In the genomic region with DNA sequence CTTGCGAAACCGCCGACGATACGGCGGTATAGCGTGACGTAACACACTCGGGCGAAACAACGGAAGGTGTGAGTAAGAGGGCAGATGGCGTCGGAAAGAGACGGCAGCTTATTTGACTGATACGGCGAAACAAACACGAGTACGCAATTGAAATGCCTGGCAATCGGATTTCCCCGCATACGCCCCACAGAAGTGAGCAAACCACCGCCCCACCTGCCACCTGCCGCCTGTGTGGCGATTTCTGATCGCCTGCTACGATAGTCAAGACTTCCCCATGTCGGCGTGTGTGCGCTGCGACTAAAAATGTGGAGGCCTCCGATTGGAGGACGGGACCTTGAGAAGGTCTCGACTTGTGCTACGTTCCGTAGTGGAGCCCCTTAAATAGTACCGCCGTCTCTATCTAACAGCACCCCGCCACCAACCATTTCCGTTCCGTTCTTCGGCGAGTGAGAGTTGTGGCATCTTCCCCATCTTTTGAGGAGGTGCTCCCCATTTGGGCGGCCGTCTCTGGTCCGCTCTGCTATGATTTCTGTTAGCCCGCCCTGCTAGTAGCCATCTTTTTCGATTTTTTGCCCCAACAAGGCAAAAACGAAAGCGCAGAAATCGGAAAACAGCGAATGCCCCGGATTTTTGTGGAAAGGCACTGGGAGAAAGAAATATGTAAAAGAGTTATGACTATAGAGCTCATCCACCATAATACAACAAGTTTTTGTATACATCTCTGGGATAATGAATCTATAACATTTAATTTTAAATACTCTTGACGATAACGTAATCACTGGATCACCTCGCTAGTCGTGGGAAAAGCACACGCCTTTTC, we compare ENCODE assay signal across 2 fruit fly cellular contexts.
TF ChIP-seq lines count a peak whose summit lies in the region.

No protein-coding gene starts in this region.

TF ChIP-seq in whole organism, embryonic, 481 proteins besides CTCF, POLR2A, EP300 and RAD21 (continued from another document and continues in another):
- no peak for TF ChIP-seq Kr (GFP tag; optimal IDR thresholded peaks at IDR 0.05; lab: Kevin White, UChicago)
- TF ChIP-seq bcd (GFP tag; optimal IDR thresholded peaks at IDR 0.05; lab: Kevin White, UChicago): peak; percentile 86
- peak; percentile 90 for TF ChIP-seq CG1792 (GFP tag; optimal IDR thresholded peaks at IDR 0.05; lab: Kevin White, UChicago)
- TF ChIP-seq CG10979 (tag; optimal IDR thresholded peaks at IDR 0.05; lab: Kevin White, UChicago): peak; percentile 90
- peak; percentile 36 for TF ChIP-seq exex (tag; optimal IDR thresholded peaks at IDR 0.05; lab: Kevin White, UChicago)
- TF ChIP-seq zfh1 (GFP tag; IDR thresholded peaks at IDR 0.05; lab: Robert Waterston, UW): no peak
- TF ChIP-seq CG12236 (GFP tag; optimal IDR thresholded peaks at IDR 0.05; lab: Kevin White, UChicago): peak; percentile 73
- TF ChIP-seq ftz-f1 (GFP tag; optimal IDR thresholded peaks at IDR 0.05; lab: Kevin White, UChicago): peak; percentile 100
- TF ChIP-seq Fer1 (GFP tag; optimal IDR thresholded peaks at IDR 0.05; lab: Kevin White, UChicago): peak; percentile 82
- TF ChIP-seq sob (GFP tag; IDR thresholded peaks at IDR 0.05; lab: Robert Waterston, UW): no peak
- no peak for TF ChIP-seq gsb (GFP tag; IDR thresholded peaks at IDR 0.05; lab: Robert Waterston, UW)
- no peak for TF ChIP-seq CG7963 (GFP tag; IDR thresholded peaks at IDR 0.05; lab: Robert Waterston, UW; ENCODE audit: partially characterized antibody)
- peak; percentile 84 for TF ChIP-seq CG17829 (tag; optimal IDR thresholded peaks at IDR 0.05; lab: Kevin White, UChicago)
- TF ChIP-seq CG7987 (GFP tag; optimal IDR thresholded peaks at IDR 0.05; lab: Kevin White, UChicago): peak; percentile 31
- TF ChIP-seq CG9727 (GFP tag; optimal IDR thresholded peaks at IDR 0.05; lab: Kevin White, UChicago): peak; percentile 85
- TF ChIP-seq CG4707 (GFP tag; optimal IDR thresholded peaks at IDR 0.05; lab: Kevin White, UChicago): peak; percentile 70
- TF ChIP-seq CG8924 (tag; optimal IDR thresholded peaks at IDR 0.05; lab: Kevin White, UChicago): peak; percentile 87
- peak; percentile 28 for TF ChIP-seq B-H2 (GFP tag; optimal IDR thresholded peaks at IDR 0.05; lab: Kevin White, UChicago)
- TF ChIP-seq psq (GFP tag; optimal IDR thresholded peaks at IDR 0.05; lab: Kevin White, UChicago): peak; percentile 66
- TF ChIP-seq Atf3 (GFP tag; optimal IDR thresholded peaks at IDR 0.05; lab: Kevin White, UChicago): peak; percentile 87
- peak; percentile 31 for TF ChIP-seq Jarid2 (GFP tag; optimal IDR thresholded peaks at IDR 0.05; lab: Kevin White, UChicago)
- peak; percentile 71 for TF ChIP-seq CG34376 (GFP tag; optimal IDR thresholded peaks at IDR 0.05; lab: Kevin White, UChicago)
- no peak for TF ChIP-seq CG4730 (GFP tag; IDR thresholded peaks at IDR 0.05; lab: Robert Waterston, UW)
- TF ChIP-seq Dbx (GFP tag; IDR thresholded peaks at IDR 0.05; lab: Robert Waterston, UW): no peak
- no peak for TF ChIP-seq hkb (optimal IDR thresholded peaks at IDR 0.05; lab: Kevin White, UChicago)
- no peak for TF ChIP-seq hkb (GFP tag; IDR thresholded peaks at IDR 0.05; lab: Robert Waterston, UW)
- TF ChIP-seq chn (GFP tag; optimal IDR thresholded peaks at IDR 0.05; lab: Kevin White, UChicago): peak; percentile 82
- TF ChIP-seq nerfin-2 (GFP tag; IDR thresholded peaks at IDR 0.05; lab: Robert Waterston, UW; ENCODE audit: partially characterized antibody): no peak
- TF ChIP-seq wor (GFP tag; IDR thresholded peaks at IDR 0.05; lab: Robert Waterston, UW): no peak
- no peak for TF ChIP-seq ssp (GFP tag; IDR thresholded peaks at IDR 0.05; lab: Robert Waterston, UW)
- peak; percentile 80 for TF ChIP-seq CHES-1-like (GFP tag; optimal IDR thresholded peaks at IDR 0.05; lab: Kevin White, UChicago)
- peak; percentile 55 for TF ChIP-seq Hmx (GFP tag; optimal IDR thresholded peaks at IDR 0.05; lab: Kevin White, UChicago)
- TF ChIP-seq kni (GFP tag; optimal IDR thresholded peaks at IDR 0.05; lab: Kevin White, UChicago): peak; percentile 84
- TF ChIP-seq HLH4C (GFP tag; IDR thresholded peaks at IDR 0.05; lab: Robert Waterston, UW; ENCODE audit: partially characterized antibody): no peak
- TF ChIP-seq CG3407 (GFP tag; optimal IDR thresholded peaks at IDR 0.05; lab: Kevin White, UChicago): peak; percentile 83
- peak; percentile 90 for TF ChIP-seq ATbp (GFP tag; optimal IDR thresholded peaks at IDR 0.05; lab: Kevin White, UChicago)
- TF ChIP-seq cas (GFP tag; IDR thresholded peaks at IDR 0.05; lab: Robert Waterston, UW): no peak
- peak; percentile 80 for TF ChIP-seq tx (GFP tag; optimal IDR thresholded peaks at IDR 0.05; lab: Kevin White, UChicago)
- TF ChIP-seq Trl (optimal IDR thresholded peaks at IDR 0.05; lab: Kevin White, UChicago): no peak
- TF ChIP-seq Trl (GFP tag; optimal IDR thresholded peaks at IDR 0.05; lab: Kevin White, UChicago): peak; percentile 90
- TF ChIP-seq Adf1 (GFP tag; IDR thresholded peaks at IDR 0.05; lab: Robert Waterston, UW): no peak
- no peak for TF ChIP-seq Doc2 (GFP tag; IDR thresholded peaks at IDR 0.05; lab: Robert Waterston, UW)
- no peak for TF ChIP-seq Aef1 (GFP tag; IDR thresholded peaks at IDR 0.05; lab: Robert Waterston, UW)
- TF ChIP-seq hbn (GFP tag; IDR thresholded peaks at IDR 0.05; lab: Robert Waterston, UW; ENCODE audit: partially characterized antibody): no peak
- TF ChIP-seq Oli (tag; optimal IDR thresholded peaks at IDR 0.05; lab: Kevin White, UChicago): peak; percentile 91
- peak; percentile 74 for TF ChIP-seq fd64A (GFP tag; optimal IDR thresholded peaks at IDR 0.05; lab: Kevin White, UChicago)
- no peak for TF ChIP-seq dan (GFP tag; IDR thresholded peaks at IDR 0.05; lab: Robert Waterston, UW)
- TF ChIP-seq CG13296 (GFP tag; optimal IDR thresholded peaks at IDR 0.05; lab: Kevin White, UChicago): peak; percentile 62
- no peak for TF ChIP-seq HLH3B (GFP tag; IDR thresholded peaks at IDR 0.05; lab: Robert Waterston, UW)
- no peak for TF ChIP-seq pita (GFP tag; optimal IDR thresholded peaks at IDR 0.05; lab: Kevin White, UChicago)
- TF ChIP-seq CG12219 (GFP tag; optimal IDR thresholded peaks at IDR 0.05; lab: Kevin White, UChicago): peak; percentile 88
- peak; percentile 90 for TF ChIP-seq Nf-YB (GFP tag; optimal IDR thresholded peaks at IDR 0.05; lab: Kevin White, UChicago)
- no peak for TF ChIP-seq gt (GFP tag; IDR thresholded peaks at IDR 0.05; lab: Robert Waterston, UW)
- TF ChIP-seq lilli (GFP tag; optimal IDR thresholded peaks at IDR 0.05; lab: Kevin White, UChicago): peak; percentile 87
- no peak for TF ChIP-seq stwl (tag; optimal IDR thresholded peaks at IDR 0.05; lab: Kevin White, UChicago)
- TF ChIP-seq CG14050 (GFP tag; IDR thresholded peaks at IDR 0.05; lab: Robert Waterston, UW): no peak
- TF ChIP-seq sc (optimal IDR thresholded peaks at IDR 0.05; lab: Kevin White, UChicago): no peak
- peak; percentile 83 for TF ChIP-seq sc (GFP tag; optimal IDR thresholded peaks at IDR 0.05; lab: Kevin White, UChicago)
- TF ChIP-seq CG16813 (GFP tag; IDR thresholded peaks at IDR 0.05; lab: Robert Waterston, UW; ENCODE audit: partially characterized antibody): no peak
- TF ChIP-seq CG7839 (tag; optimal IDR thresholded peaks at IDR 0.05; lab: Kevin White, UChicago): peak; percentile 89
- peak; percentile 70 for TF ChIP-seq CG6683 (GFP tag; optimal IDR thresholded peaks at IDR 0.05; lab: Kevin White, UChicago)
- peak; percentile 60 for TF ChIP-seq Myb (GFP tag; optimal IDR thresholded peaks at IDR 0.05; lab: Kevin White, UChicago)

TF ChIP-seq in whole organism, prepupa, 60 proteins besides CTCF, POLR2A, EP300 and RAD21 (continued from another document):
- TF ChIP-seq Eip93F (GFP tag; optimal IDR thresholded peaks at IDR 0.05; lab: Kevin White, UChicago) (no peak), salr (GFP tag; optimal IDR thresholded peaks at IDR 0.05; lab: Kevin White, UChicago) (peak; percentile 94 to 98), pdm3 (GFP tag; optimal IDR thresholded peaks at IDR 0.05; lab: Kevin White, UChicago) (peak; percentile 99), CG7368 (GFP tag; optimal IDR thresholded peaks at IDR 0.05; lab: Kevin White, UChicago) (peak; percentile 94), Lpt (GFP tag; optimal IDR thresholded peaks at IDR 0.05; lab: Kevin White, UChicago) (peak; percentile 97), net (GFP tag; optimal IDR thresholded peaks at IDR 0.05; lab: Kevin White, UChicago) (peak; percentile 97), vri (GFP tag; optimal IDR thresholded peaks at IDR 0.05; lab: Kevin White, UChicago) (peak; percentile 100), CG6808 (GFP tag; optimal IDR thresholded peaks at IDR 0.05; lab: Kevin White, UChicago) (peak; percentile 94), CG9139 (GFP tag; optimal IDR thresholded peaks at IDR 0.05; lab: Kevin White, UChicago) (peak; percentile 90), CG8632 (GFP tag; optimal IDR thresholded peaks at IDR 0.05; lab: Kevin White, UChicago) (peak; percentile 97), fd59A (GFP tag; optimal IDR thresholded peaks at IDR 0.05; lab: Kevin White, UChicago) (peak; percentile 95), CG11902 (GFP tag; optimal IDR thresholded peaks at IDR 0.05; lab: Kevin White, UChicago) (peak; percentile 98), Met (GFP tag; optimal IDR thresholded peaks at IDR 0.05; lab: Kevin White, UChicago) (peak; percentile 99)
